Fruit fly (Drosophila melanogaster) whole organism, embryonic: ENCODE measurements around the gene MED14.

Source experiments
- ATbp ChIP-seq: fragments of 200-800 bp; sonication (Bioruptor generic); optimal IDR thresholded peaks from 2 replicates; lab custom pipeline; 2017; ENCODE audit warnings: missing biosample characterization, mild to moderate bottlenecking, missing genetic modification characterization, missing genetic modification reagents
- Abd-B ChIP-seq: fragments of 200-800 bp; sonication (Bioruptor generic); optimal IDR thresholded peaks from 2 replicates; lab custom pipeline; 2018; ENCODE audit warnings: missing biosample characterization, mild to moderate bottlenecking, missing genetic modification characterization, moderate library complexity
- C15 ChIP-seq: fragments of 200-800 bp; sonication (Bioruptor generic); IDR thresholded peaks from 3 replicates; pipeline ENCODE4 v1.3.6; 2022; ENCODE audit warnings: missing biosample characterization, missing genetic modification characterization
- CG10147 ChIP-seq: fragments of 200-800 bp; sonication (Bioruptor generic); optimal IDR thresholded peaks from 2 replicates; lab custom pipeline; 2019; ENCODE audit warnings: missing biosample characterization, mild to moderate bottlenecking, missing genetic modification characterization, moderate library complexity
- CG10959 ChIP-seq: fragments of 200-800 bp; sonication (Bioruptor generic); IDR thresholded peaks from 2 replicates; pipeline ENCODE4 v1.3.6; 2022; ENCODE audit warnings: missing biosample characterization, missing genetic modification characterization
- CG11247 ChIP-seq: fragments of 200-800 bp; sonication (Bioruptor generic); IDR thresholded peaks from 2 replicates; pipeline ENCODE4 v1.3.6; 2022; ENCODE audit warnings: missing biosample characterization, missing genetic modification characterization
- CG11456 ChIP-seq: fragments of 200-800 bp; sonication (Bioruptor generic); IDR thresholded peaks from 3 replicates; pipeline ENCODE4 v1.3.6; 2022; ENCODE audit warnings: missing biosample characterization, missing genetic modification characterization
- CG12155 ChIP-seq: fragments of 200-800 bp; sonication (Bioruptor generic); optimal IDR thresholded peaks from 3 replicates; lab custom pipeline; 2016; ENCODE audit warnings: missing biosample characterization, missing genetic modification characterization
- CG12219 ChIP-seq: fragments of 200-800 bp; sonication (Bioruptor generic); optimal IDR thresholded peaks from 3 replicates; lab custom pipeline; 2018; ENCODE audit warnings: missing biosample characterization, mild to moderate bottlenecking, missing genetic modification characterization
- CG1647 ChIP-seq: fragments of 200-800 bp; sonication (Bioruptor generic); optimal IDR thresholded peaks from 3 replicates; lab custom pipeline; 2016; ENCODE audit warnings: missing biosample characterization, missing genetic modification characterization
- CG17186 ChIP-seq: fragments of 200-800 bp; sonication (Bioruptor generic); optimal IDR thresholded peaks from 3 replicates; lab custom pipeline; 2017; ENCODE audit warnings: missing biosample characterization, missing genetic modification reagents, missing genetic modification characterization
- CG18262 ChIP-seq: fragments of 200-800 bp; optimal IDR thresholded peaks from 3 replicates; lab custom pipeline; 2019; ENCODE audit warnings: missing biosample characterization, mild to moderate bottlenecking, missing genetic modification characterization, moderate library complexity
- CG34376 ChIP-seq: fragments of 200-800 bp; sonication (Bioruptor generic); optimal IDR thresholded peaks from 2 replicates; lab custom pipeline; 2018; ENCODE audit warnings: missing biosample characterization, mild to moderate bottlenecking, missing genetic modification characterization
- CG3995 ChIP-seq: fragments of 200-800 bp; sonication (Bioruptor generic); optimal IDR thresholded peaks from 3 replicates; lab custom pipeline; 2016; ENCODE audit warnings: missing biosample characterization, missing genetic modification characterization
- CG8290 ChIP-seq, 3 experiments: fragments of 200-800 bp; sonication (Bioruptor generic); optimal IDR thresholded peaks; 2 replicates each; lab custom pipeline; 2016 to 2019; ENCODE audit warnings: missing biosample characterization in 3 of 3, missing genetic modification characterization in 3 of 3, mild to moderate bottlenecking in 2 of 3, moderate library complexity in 1 of 3
- CG8478 ChIP-seq: fragments of >200 bp; optimal IDR thresholded peaks from 2 replicates; lab custom pipeline; 2018
- CHES-1-like ChIP-seq: fragments of 200-800 bp; sonication (Bioruptor generic); optimal IDR thresholded peaks from 2 replicates; lab custom pipeline; 2016; ENCODE audit warnings: missing biosample characterization, missing genetic modification characterization
- Camta ChIP-seq: fragments of 200-800 bp; sonication (Bioruptor generic); optimal IDR thresholded peaks from 2 replicates; lab custom pipeline; 2016; ENCODE audit warnings: missing biosample characterization, missing genetic modification characterization
- Dip3 ChIP-seq: fragments of 200-800 bp; sonication (Bioruptor generic); optimal IDR thresholded peaks from 3 replicates; lab custom pipeline; 2016; ENCODE audit warnings: missing biosample characterization, missing genetic modification characterization
- H2.0 ChIP-seq: fragments of 200-800 bp; sonication (Bioruptor generic); IDR thresholded peaks from 2 replicates; pipeline ENCODE4 v1.3.6; 2022; ENCODE audit warnings: missing biosample characterization, missing genetic modification characterization
- HLH3B ChIP-seq: fragments of 200-800 bp; sonication (Bioruptor generic); IDR thresholded peaks from 2 replicates; pipeline ENCODE4 v1.3.6; 2022; ENCODE audit warnings: missing biosample characterization, missing genetic modification characterization
- HLH4C ChIP-seq: fragments of 200-800 bp; sonication (Bioruptor generic); IDR thresholded peaks from 3 replicates; pipeline ENCODE4 v1.3.6; 2022; ENCODE audit warnings: missing biosample characterization, missing genetic modification characterization; ENCODE audit not compliant: partially characterized antibody
- HLH54F ChIP-seq: fragments of 200-800 bp; sonication (Bioruptor generic); optimal IDR thresholded peaks from 3 replicates; lab custom pipeline; 2016; ENCODE audit warnings: missing biosample characterization, missing genetic modification characterization
- Hsf ChIP-seq: fragments of 200-800 bp; sonication (Bioruptor generic); optimal IDR thresholded peaks from 3 replicates; lab custom pipeline; 2016; ENCODE audit warnings: missing biosample characterization, missing genetic modification characterization
- Oaz ChIP-seq: fragments of 200-800 bp; sonication (Bioruptor generic); IDR thresholded peaks from 2 replicates; pipeline ENCODE4 v1.3.6; 2022; ENCODE audit warnings: missing biosample characterization, missing genetic modification characterization
- Sox100B ChIP-seq: fragments of 200-800 bp; sonication (Bioruptor generic); optimal IDR thresholded peaks from 3 replicates; lab custom pipeline; 2018; ENCODE audit warnings: missing biosample characterization, mild to moderate bottlenecking, missing genetic modification characterization
- Trl ChIP-seq, 3 experiments: fragments of >200 bp in 2 of 3; fragments of 200-800 bp in 1 of 3; sonication (Bioruptor generic) in 1 of 3; optimal IDR thresholded peaks; 2 replicates in 1 of 3; 3 replicates in 2 of 3; lab custom pipeline; 2016 to 2017; ENCODE audit warnings: missing biosample characterization in 1 of 3, missing genetic modification characterization in 1 of 3
- caup ChIP-seq: fragments of 200-800 bp; sonication (Bioruptor generic); optimal IDR thresholded peaks from 3 replicates; lab custom pipeline; 2017; ENCODE audit warnings: missing biosample characterization, mild to moderate bottlenecking, missing genetic modification characterization, moderate library complexity; ENCODE audit not compliant: severe bottlenecking
- ci ChIP-seq: fragments of 200-800 bp; sonication (Bioruptor generic); IDR thresholded peaks from 3 replicates; pipeline ENCODE4 v1.3.6; 2022; ENCODE audit warnings: missing biosample characterization, missing genetic modification characterization
- crc ChIP-seq: fragments of 200-800 bp; sonication (Bioruptor generic); optimal IDR thresholded peaks from 2 replicates; lab custom pipeline; 2016; ENCODE audit warnings: missing biosample characterization, missing genetic modification characterization
- croc ChIP-seq: fragments of 200-800 bp; sonication (Bioruptor generic); conservative IDR thresholded peaks from 3 replicates; pipeline ENCODE4 v1.3.6; 2022; ENCODE audit warnings: missing biosample characterization, missing genetic modification characterization
- esg ChIP-seq: fragments of 200-800 bp; sonication (Bioruptor generic); conservative IDR thresholded peaks from 2 replicates; pipeline ENCODE4 v1.3.6; 2022; ENCODE audit warnings: missing biosample characterization, missing genetic modification characterization
- eyg ChIP-seq: fragments of 200-800 bp; sonication (Bioruptor generic); optimal IDR thresholded peaks from 3 replicates; lab custom pipeline; 2016; ENCODE audit warnings: missing biosample characterization, missing genetic modification characterization
- fd64A ChIP-seq: fragments of 200-800 bp; sonication (Bioruptor generic); optimal IDR thresholded peaks from 3 replicates; lab custom pipeline; 2018; ENCODE audit warnings: missing biosample characterization, mild to moderate bottlenecking, missing genetic modification characterization
- gsb ChIP-seq: fragments of 200-800 bp; sonication (Bioruptor generic); IDR thresholded peaks from 2 replicates; pipeline ENCODE4 v1.3.6; 2022; ENCODE audit warnings: missing biosample characterization, missing genetic modification characterization
- her ChIP-seq: fragments of 200-800 bp; sonication (Bioruptor generic); optimal IDR thresholded peaks from 2 replicates; lab custom pipeline; 2016; ENCODE audit warnings: missing biosample characterization, missing genetic modification characterization
- lilli ChIP-seq: fragments of 200-800 bp; sonication (Bioruptor generic); optimal IDR thresholded peaks from 3 replicates; lab custom pipeline; 2016; ENCODE audit warnings: missing biosample characterization, missing genetic modification characterization
- oc ChIP-seq: fragments of 200-800 bp; sonication (Bioruptor generic); optimal IDR thresholded peaks from 2 replicates; lab custom pipeline; 2018; ENCODE audit warnings: missing biosample characterization, mild to moderate bottlenecking, missing genetic modification characterization, moderate library complexity
- pzg ChIP-seq: fragments of 200-800 bp; sonication (Bioruptor generic); optimal IDR thresholded peaks from 3 replicates; lab custom pipeline; 2018; ENCODE audit warnings: missing biosample characterization, mild to moderate bottlenecking, missing genetic modification characterization, moderate library complexity
- repo ChIP-seq: fragments of 200-800 bp; sonication (Bioruptor generic); optimal IDR thresholded peaks from 2 replicates; lab custom pipeline; 2016; ENCODE audit warnings: missing biosample characterization, missing genetic modification characterization
- sd ChIP-seq: fragments of 200-800 bp; sonication (Bioruptor generic); optimal IDR thresholded peaks from 3 replicates; lab custom pipeline; 2018; ENCODE audit warnings: missing biosample characterization, mild to moderate bottlenecking, missing genetic modification characterization, moderate library complexity
- sens ChIP-seq: fragments of 200-800 bp; sonication (Bioruptor generic); peaks from one replicate; lab custom pipeline; 2016; ENCODE audit warnings: missing biosample characterization, missing genetic modification characterization
- slbo ChIP-seq: fragments of 200-800 bp; sonication (Bioruptor generic); IDR thresholded peaks from 2 replicates; pipeline ENCODE4 v1.3.6; 2022; ENCODE audit warnings: missing biosample characterization, missing genetic modification characterization
- sna ChIP-seq: fragments of 200-800 bp; sonication (Bioruptor generic); IDR thresholded peaks from 2 replicates; pipeline ENCODE4 v1.3.6; 2022; ENCODE audit warnings: missing biosample characterization, missing genetic modification characterization; ENCODE audit not compliant: partially characterized antibody
- sqz ChIP-seq: fragments of 200-800 bp; sonication (Bioruptor generic); optimal IDR thresholded peaks from 3 replicates; lab custom pipeline; 2018; ENCODE audit warnings: missing biosample characterization, mild to moderate bottlenecking, missing genetic modification characterization
- ssp ChIP-seq: fragments of 200-800 bp; sonication (Bioruptor generic); IDR thresholded peaks from 2 replicates; pipeline ENCODE4 v1.3.6; 2022; ENCODE audit warnings: missing biosample characterization, missing genetic modification characterization
- twi ChIP-seq: fragments of 200-800 bp; optimal IDR thresholded peaks from 2 replicates; lab custom pipeline; 2019; ENCODE audit warnings: missing biosample characterization, mild to moderate bottlenecking, missing genetic modification characterization, moderate library complexity
- zf30C ChIP-seq: fragments of 200-800 bp; sonication (Bioruptor generic); optimal IDR thresholded peaks from 3 replicates; lab custom pipeline; 2018; ENCODE audit warnings: missing biosample characterization, mild to moderate bottlenecking, missing genetic modification characterization
- zfh1 ChIP-seq: fragments of 200-800 bp; sonication (Bioruptor generic); IDR thresholded peaks from 3 replicates; pipeline ENCODE4 v1.3.6; 2022; ENCODE audit warnings: missing biosample characterization, missing genetic modification characterization

Gene MED14

dm6 chr3L:561772-562454 is 31.1 kb upstream of the MED14 start (continued):
- TF ChIP-seq caup (GFP tag; lab: Kevin White, UChicago) = no peak
- no peak for TF ChIP-seq Trl (optimal IDR thresholded peaks at IDR 0.05; lab: Kevin White, UChicago)
- no peak for TF ChIP-seq Trl (GFP tag; optimal IDR thresholded peaks at IDR 0.05; lab: Kevin White, UChicago)
- no peak for TF ChIP-seq ssp
- TF ChIP-seq CG11247 = no peak
- TF ChIP-seq CG12219 (GFP tag; lab: Kevin White, UChicago) = no peak
- no peak for TF ChIP-seq pzg (GFP tag; lab: Kevin White, UChicago)
- TF ChIP-seq HLH3B (GFP tag; lab: Robert Waterston, UW) = no peak
- TF ChIP-seq H2.0 (GFP tag; lab: Robert Waterston, UW) = 0 out of 2 replicates have a peak, but pooled peaks have one; percentile 4
- no peak for TF ChIP-seq oc (tag; lab: Kevin White, UChicago)
- TF ChIP-seq twi = no peak
- no peak for TF ChIP-seq CG17186 (GFP tag; lab: Kevin White, UChicago)
- TF ChIP-seq lilli = no peak
- no peak for TF ChIP-seq CG8478 (lab: Kevin White, UChicago)
- no peak for TF ChIP-seq fd64A (GFP tag; lab: Kevin White, UChicago)
- TF ChIP-seq zf30C (GFP tag; lab: Kevin White, UChicago) = no peak
- TF ChIP-seq CG12155 (GFP tag; lab: Kevin White, UChicago) = no peak
- TF ChIP-seq ci (GFP tag; lab: Robert Waterston, UW) = 0 out of 3 replicates have a peak, but pooled peaks have one; percentile 8
- TF ChIP-seq sens = peak; percentile 75
- no peak for TF ChIP-seq repo (GFP tag; lab: Kevin White, UChicago)
- no peak for TF ChIP-seq Hsf (GFP tag; lab: Kevin White, UChicago)
- TF ChIP-seq HLH4C (GFP tag; lab: Robert Waterston, UW) = no peak
- TF ChIP-seq CG34376 = peak; percentile 20
- no peak for TF ChIP-seq crc (GFP tag; lab: Kevin White, UChicago)
- no peak for TF ChIP-seq sna
- TF ChIP-seq HLH54F = no peak
- no peak for TF ChIP-seq CHES-1-like
- TF ChIP-seq Oaz (GFP tag; lab: Robert Waterston, UW) = no peak
- no peak for TF ChIP-seq croc (GFP tag; lab: Robert Waterston, UW)
- TF ChIP-seq slbo (GFP tag; lab: Robert Waterston, UW) = 0 out of 2 replicates have a peak, but pooled peaks have one; percentile 19
- TF ChIP-seq, all 482 proteins: peak for 11

DNA sequence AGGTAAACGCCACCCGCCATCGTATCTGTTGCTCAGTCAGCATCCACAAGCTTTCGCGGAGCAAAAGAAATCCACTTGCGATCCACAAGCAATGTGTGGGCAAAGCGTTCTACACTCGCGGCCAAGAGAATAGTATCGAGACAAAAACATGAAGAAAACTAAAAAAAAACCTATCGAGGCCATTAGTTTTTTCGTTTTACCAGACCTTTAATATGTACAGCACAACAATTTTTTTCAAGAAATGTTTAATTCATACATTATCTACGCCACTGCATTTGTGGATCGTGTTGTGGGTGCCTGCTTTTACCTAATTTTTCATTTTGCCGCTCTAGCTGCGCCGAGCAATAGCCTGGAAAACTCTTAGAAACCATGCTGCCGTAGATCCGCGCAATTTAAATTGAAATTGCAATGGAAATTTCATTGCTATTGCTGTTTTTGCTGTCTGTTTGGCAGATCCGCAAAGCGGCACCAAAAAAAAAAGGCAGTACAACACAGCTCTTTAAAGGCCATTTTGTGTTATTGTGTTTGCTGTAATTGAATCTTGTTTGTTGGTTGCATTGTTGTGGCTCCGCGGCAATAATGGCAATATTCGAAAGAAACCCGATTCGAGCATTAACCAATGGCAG is 29.9 kb upstream of the MED14 start:
- TF ChIP-seq CG10147 (GFP tag; lab: Kevin White, UChicago) (peak; percentile 67), eyg (GFP tag; lab: Kevin White, UChicago) (no peak), CG18262 (tag; lab: Kevin White, UChicago) (peak; percentile 58), Abd-B (GFP tag; lab: Kevin White, UChicago) (no peak), gsb (GFP tag; lab: Robert Waterston, UW) (peak; percentile 49; the same call in 1 of the 2 replicates), CG10959 (0 out of 2 replicates have a peak, but pooled peaks have one; percentile 40), ATbp (GFP tag; lab: Kevin White, UChicago) (peak; percentile 76), zfh1 (GFP tag; lab: Robert Waterston, UW) (peak; percentile 83), sd (no peak), CG11456 (GFP tag; lab: Robert Waterston, UW) (0 out of 3 replicates have a peak, but pooled peaks have one; percentile 65), esg (GFP tag; lab: Robert Waterston, UW) (peak; percentile 51), Dip3 (GFP tag; lab: Kevin White, UChicago) (no peak), HLH3B (GFP tag; lab: Robert Waterston, UW) (peak; percentile 37; the same call in 1 of the 2 replicates), C15 (no peak), CG8290 (GFP tag; optimal IDR thresholded peaks at IDR 0.05; lab: Kevin White, UChicago) (peak; percentile 9), CG8290 (tag; optimal IDR thresholded peaks at IDR 0.05; lab: Kevin White, UChicago) (peak in 1 of 2 experiments; percentile 61), CG3995 (no peak), Sox100B (GFP tag; lab: Kevin White, UChicago) (peak; percentile 65), sqz (GFP tag; lab: Kevin White, UChicago) (peak; percentile 4), her (peak; percentile 16), CG1647 (GFP tag; lab: Kevin White, UChicago) (peak; percentile 48), Camta (GFP tag; lab: Kevin White, UChicago) (peak; percentile 2)
